Fruit fly (Drosophila melanogaster) whole organism, embryonic: ENCODE results near the gene fwd.

Experiments
- Bgb ChIP-seq: fragments of 200-800 bp; sonication (Bioruptor generic); IDR thresholded peaks from 2 replicates; pipeline ENCODE4 v1.3.6; 2022; ENCODE audit warnings: missing biosample characterization, missing genetic modification characterization; ENCODE audit not compliant: partially characterized antibody
- Blimp-1 ChIP-seq: fragments of 200-800 bp; sonication (Bioruptor generic); optimal IDR thresholded peaks from 3 replicates; lab custom pipeline; 2018; ENCODE audit warnings: missing biosample characterization, missing genetic modification characterization, mild to moderate bottlenecking, moderate library complexity, missing genetic modification reagents
- CG10321 ChIP-seq: fragments of 200-800 bp; sonication (Bioruptor generic); IDR thresholded peaks from 2 replicates; pipeline ENCODE4 v1.3.6; 2022; ENCODE audit warnings: missing biosample characterization, missing genetic modification characterization
- CG10462 ChIP-seq: fragments of 200-800 bp; sonication (Bioruptor generic); optimal IDR thresholded peaks from 2 replicates; lab custom pipeline; 2016; ENCODE audit warnings: missing biosample characterization, missing genetic modification characterization
- CG10979 ChIP-seq: fragments of 200-800 bp; sonication (Bioruptor generic); optimal IDR thresholded peaks from 2 replicates; lab custom pipeline; 2018; ENCODE audit warnings: missing biosample characterization, mild to moderate bottlenecking, missing genetic modification characterization, moderate library complexity
- CG11695 ChIP-seq: fragments of 200-800 bp; sonication (Bioruptor generic); IDR thresholded peaks from 3 replicates; pipeline ENCODE4 v1.3.6; 2022; ENCODE audit warnings: missing biosample characterization, missing genetic modification characterization
- CG12104 ChIP-seq: fragments of 200-800 bp; sonication (Bioruptor generic); optimal IDR thresholded peaks from 3 replicates; lab custom pipeline; 2016; ENCODE audit warnings: missing biosample characterization, missing genetic modification characterization
- CG13624 ChIP-seq: fragments of 200-800 bp; sonication (Bioruptor generic); optimal IDR thresholded peaks from 2 replicates; lab custom pipeline; 2016; ENCODE audit warnings: missing biosample characterization, missing genetic modification characterization
- CG14014 ChIP-seq: fragments of 200-800 bp; sonication (Bioruptor generic); IDR thresholded peaks from 2 replicates; pipeline ENCODE4 v1.3.6; 2022; ENCODE audit warnings: missing biosample characterization, missing genetic modification characterization
- CG14050 ChIP-seq: fragments of 200-800 bp; sonication (Bioruptor generic); IDR thresholded peaks from 3 replicates; pipeline ENCODE4 v1.3.6; 2022; ENCODE audit warnings: missing biosample characterization, missing genetic modification characterization
- CG15011 ChIP-seq: fragments of 200-800 bp; sonication (Bioruptor generic); optimal IDR thresholded peaks from 3 replicates; lab custom pipeline; 2018; ENCODE audit warnings: missing biosample characterization, mild to moderate bottlenecking, missing genetic modification characterization
- CG15601 ChIP-seq: fragments of 200-800 bp; sonication (Bioruptor generic); optimal IDR thresholded peaks from 3 replicates; lab custom pipeline; 2019; ENCODE audit warnings: missing biosample characterization, mild to moderate bottlenecking, missing genetic modification characterization, moderate library complexity
- CG15696 ChIP-seq: fragments of 200-800 bp; sonication (Bioruptor generic); optimal IDR thresholded peaks from 2 replicates; lab custom pipeline; 2019; ENCODE audit warnings: missing biosample characterization, mild to moderate bottlenecking, missing genetic modification characterization, moderate library complexity
- CG16813 ChIP-seq: fragments of 200-800 bp; sonication (Bioruptor generic); IDR thresholded peaks from 3 replicates; pipeline ENCODE4 v1.3.6; 2022; ENCODE audit warnings: missing biosample characterization, missing genetic modification characterization; ENCODE audit not compliant: partially characterized antibody
- CG2202 ChIP-seq: fragments of 200-800 bp; sonication (Bioruptor generic); optimal IDR thresholded peaks from 2 replicates; lab custom pipeline; 2018; ENCODE audit warnings: missing biosample characterization, mild to moderate bottlenecking, missing genetic modification characterization
- CG2712 ChIP-seq: fragments of 200-800 bp; optimal IDR thresholded peaks from 3 replicates; lab custom pipeline; 2019; ENCODE audit warnings: missing biosample characterization, mild to moderate bottlenecking, missing genetic modification characterization, moderate library complexity
- CG31441 ChIP-seq: fragments of 200-800 bp; sonication (Bioruptor generic); IDR thresholded peaks from 2 replicates; pipeline ENCODE4 v1.3.6; 2022; ENCODE audit warnings: missing biosample characterization, missing genetic modification characterization
- CG3407 ChIP-seq: fragments of 200-800 bp; sonication (Bioruptor generic); optimal IDR thresholded peaks from 2 replicates; lab custom pipeline; 2018; ENCODE audit warnings: missing biosample characterization, mild to moderate bottlenecking, missing genetic modification characterization
- CG3838 ChIP-seq: fragments of 200-800 bp; sonication (Bioruptor generic); optimal IDR thresholded peaks from 3 replicates; lab custom pipeline; 2016; ENCODE audit warnings: missing biosample characterization, missing genetic modification characterization
- CG6654 ChIP-seq: fragments of 200-800 bp; sonication (Bioruptor generic); optimal IDR thresholded peaks from 2 replicates; lab custom pipeline; 2017; ENCODE audit warnings: missing biosample characterization, mild to moderate bottlenecking, missing genetic modification characterization
- CG7987 ChIP-seq: fragments of 200-800 bp; sonication (Bioruptor generic); optimal IDR thresholded peaks from 2 replicates; lab custom pipeline; 2018; ENCODE audit warnings: missing biosample characterization, mild to moderate bottlenecking, missing genetic modification characterization, moderate library complexity
- CG9932 ChIP-seq: fragments of 200-800 bp; sonication (Bioruptor generic); IDR thresholded peaks from 2 replicates; pipeline ENCODE4 v1.3.6; 2022; ENCODE audit warnings: missing biosample characterization, missing genetic modification characterization
- Deaf1 ChIP-seq: fragments of 200-800 bp; optimal IDR thresholded peaks from 3 replicates; lab custom pipeline; 2019; ENCODE audit warnings: missing biosample characterization, mild to moderate bottlenecking, missing genetic modification characterization, moderate library complexity
- H15 ChIP-seq: fragments of 200-800 bp; sonication (Bioruptor generic); IDR thresholded peaks from 3 replicates; pipeline ENCODE4 v1.3.6; 2022; ENCODE audit warnings: missing biosample characterization, missing genetic modification characterization
- HLH4C ChIP-seq: fragments of 200-800 bp; sonication (Bioruptor generic); IDR thresholded peaks from 3 replicates; pipeline ENCODE4 v1.3.6; 2022; ENCODE audit warnings: missing biosample characterization, missing genetic modification characterization; ENCODE audit not compliant: partially characterized antibody
- Lim3 ChIP-seq: fragments of 200-800 bp; sonication (Bioruptor generic); IDR thresholded peaks from 2 replicates; pipeline ENCODE4 v1.3.6; 2022; ENCODE audit warnings: missing biosample characterization, missing genetic modification characterization
- MESR4 ChIP-seq: fragments of 200-800 bp; sonication (Bioruptor generic); optimal IDR thresholded peaks from 2 replicates; lab custom pipeline; 2018; ENCODE audit warnings: missing biosample characterization, mild to moderate bottlenecking, missing genetic modification characterization, moderate library complexity
- Neu2 ChIP-seq: fragments of 200-800 bp; sonication (Bioruptor generic); optimal IDR thresholded peaks from 3 replicates; lab custom pipeline; 2016; ENCODE audit warnings: missing biosample characterization, missing genetic modification characterization, borderline replicate concordance
- Nf-YC ChIP-seq: fragments of 200-800 bp; optimal IDR thresholded peaks from 3 replicates; lab custom pipeline; 2019; ENCODE audit warnings: missing biosample characterization, mild to moderate bottlenecking, missing genetic modification characterization, moderate library complexity
- Oaz ChIP-seq: fragments of 200-800 bp; sonication (Bioruptor generic); IDR thresholded peaks from 2 replicates; pipeline ENCODE4 v1.3.6; 2022; ENCODE audit warnings: missing biosample characterization, missing genetic modification characterization
- Spps ChIP-seq: fragments of 200-800 bp; sonication (Bioruptor generic); optimal IDR thresholded peaks from 2 replicates; lab custom pipeline; 2018; ENCODE audit warnings: missing biosample characterization, mild to moderate bottlenecking, missing genetic modification characterization
- Ssrp ChIP-seq: fragments of 200-800 bp; sonication (Bioruptor generic); optimal IDR thresholded peaks from 2 replicates; lab custom pipeline; 2018; ENCODE audit warnings: missing biosample characterization, mild to moderate bottlenecking, missing genetic modification characterization, moderate library complexity
- ase ChIP-seq: fragments of 200-800 bp; sonication (Bioruptor generic); IDR thresholded peaks from 3 replicates; pipeline ENCODE4 v1.3.6; 2022; ENCODE audit warnings: missing biosample characterization, missing genetic modification characterization
- cas ChIP-seq: fragments of 200-800 bp; sonication (Bioruptor generic); IDR thresholded peaks from 2 replicates; pipeline ENCODE4 v1.3.6; 2022; ENCODE audit warnings: missing biosample characterization, missing genetic modification characterization
- exex ChIP-seq: fragments of 200-800 bp; sonication (Bioruptor generic); optimal IDR thresholded peaks from 4 replicates; lab custom pipeline; 2018; ENCODE audit warnings: missing biosample characterization, mild to moderate bottlenecking, missing genetic modification characterization, moderate library complexity
- eyg ChIP-seq: fragments of 200-800 bp; sonication (Bioruptor generic); optimal IDR thresholded peaks from 3 replicates; lab custom pipeline; 2016; ENCODE audit warnings: missing biosample characterization, missing genetic modification characterization
- hkb ChIP-seq, 2 experiments: fragments of 200-800 bp in 1 of 2; fragments of >200 bp in 1 of 2; sonication (Bioruptor generic) in 1 of 2; IDR thresholded peaks in 1 of 2; optimal IDR thresholded peaks in 1 of 2; 2 replicates each; pipeline versions ENCODE4 v1.3.6 to Lab custom; 2017 to 2022; ENCODE audit warnings: missing biosample characterization in 1 of 2, missing genetic modification characterization in 1 of 2
- insv ChIP-seq, 2 experiments: fragments of 200-800 bp; sonication (Bioruptor generic); optimal IDR thresholded peaks; 3 replicates each; lab custom pipeline; 2016 to 2018; ENCODE audit warnings: missing biosample characterization in 2 of 2, missing genetic modification characterization in 2 of 2
- nerfin-1 ChIP-seq: fragments of 200-800 bp; sonication (Bioruptor generic); optimal IDR thresholded peaks from 3 replicates; lab custom pipeline; 2019; ENCODE audit warnings: missing biosample characterization, mild to moderate bottlenecking, missing genetic modification characterization, moderate library complexity
- p53 ChIP-seq: fragments of 200-800 bp; sonication (Bioruptor generic); optimal IDR thresholded peaks from 2 replicates; lab custom pipeline; 2016; ENCODE audit warnings: missing biosample characterization, missing genetic modification characterization
- pho ChIP-seq: fragments of 200-800 bp; sonication (Bioruptor generic); optimal IDR thresholded peaks from 2 replicates; lab custom pipeline; 2016; ENCODE audit warnings: missing biosample characterization, missing genetic modification characterization
- phol ChIP-seq: fragments of 200-800 bp; sonication (Bioruptor generic); optimal IDR thresholded peaks from 3 replicates; lab custom pipeline; 2018; ENCODE audit warnings: missing biosample characterization, mild to moderate bottlenecking, missing genetic modification characterization, moderate library complexity
- pum ChIP-seq: fragments of 200-800 bp; sonication (Bioruptor generic); optimal IDR thresholded peaks from 2 replicates; lab custom pipeline; 2016; ENCODE audit warnings: missing biosample characterization, missing genetic modification characterization
- rib ChIP-seq: fragments of 200-800 bp; sonication (Bioruptor generic); IDR thresholded peaks from 2 replicates; pipeline ENCODE4 v1.3.6; 2022; ENCODE audit warnings: missing biosample characterization, missing genetic modification characterization
- row ChIP-seq: fragments of 200-800 bp; sonication (Bioruptor generic); IDR thresholded peaks from 3 replicates; pipeline ENCODE4 v1.3.6; 2022; ENCODE audit warnings: missing biosample characterization, missing genetic modification characterization
- twi ChIP-seq: fragments of 200-800 bp; optimal IDR thresholded peaks from 2 replicates; lab custom pipeline; 2019; ENCODE audit warnings: missing biosample characterization, mild to moderate bottlenecking, missing genetic modification characterization, moderate library complexity
- tx ChIP-seq: fragments of 200-800 bp; sonication (Bioruptor generic); optimal IDR thresholded peaks from 2 replicates; lab custom pipeline; 2016; ENCODE audit warnings: missing biosample characterization, missing genetic modification characterization
- wdn ChIP-seq: fragments of 200-800 bp; sonication (Bioruptor generic); IDR thresholded peaks from 2 replicates; pipeline ENCODE4 v1.3.6; 2022; ENCODE audit warnings: missing biosample characterization, missing genetic modification characterization
- wek ChIP-seq: fragments of 200-800 bp; sonication (Bioruptor generic); optimal IDR thresholded peaks from 3 replicates; lab custom pipeline; 2018; ENCODE audit warnings: missing biosample characterization, mild to moderate bottlenecking, missing genetic modification characterization, moderate library complexity

Gene fwd

DNA sequence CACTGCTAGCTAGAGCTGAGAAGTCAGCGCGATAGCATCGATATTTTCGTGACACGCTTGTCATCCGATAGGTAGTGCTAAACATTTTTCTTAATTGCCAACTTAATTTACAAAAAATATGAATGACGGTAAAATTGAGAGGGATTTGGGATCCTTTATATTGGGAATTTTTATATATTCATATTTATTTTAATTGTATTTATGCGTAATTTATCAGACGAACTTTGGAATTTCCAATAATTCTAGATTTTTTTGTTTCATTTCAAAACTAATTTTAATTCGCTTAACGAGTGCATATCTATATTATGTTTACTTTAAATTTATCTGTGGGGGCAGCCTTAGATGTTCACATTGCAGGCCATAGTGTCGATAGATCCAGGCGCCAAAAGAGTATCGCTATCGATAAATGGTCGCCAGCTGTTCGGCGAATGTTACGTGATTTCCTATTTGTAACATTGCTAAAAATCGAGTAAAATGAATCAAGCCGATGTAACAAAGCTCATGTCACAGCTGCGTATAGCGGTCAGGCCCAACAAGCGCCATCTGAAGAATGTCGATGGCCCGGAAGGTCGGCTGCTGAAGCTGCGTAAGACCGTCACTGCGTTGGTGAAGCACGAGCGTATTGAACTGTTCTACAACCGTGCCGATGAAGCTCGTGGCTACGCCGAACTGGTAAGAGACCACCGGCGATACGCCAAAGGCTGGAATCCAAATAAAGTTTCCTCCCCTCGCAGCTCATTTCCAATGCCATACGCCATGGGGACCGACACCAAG lies 55.1 kb downstream of the fwd start, which contains the start of the genes Tudor-SN and mRpL17 (continued):
- TF ChIP-seq exex (tag; lab: Kevin White, UChicago) (peak; percentile 36), hkb (optimal IDR thresholded peaks at IDR 0.05; lab: Kevin White, UChicago) (no peak), hkb (GFP tag; IDR thresholded peaks at IDR 0.05; lab: Robert Waterston, UW) (no peak), CG6654 (GFP tag; lab: Kevin White, UChicago) (no peak), CG14014 (GFP tag; lab: Robert Waterston, UW) (no peak), CG2712 (tag; lab: Kevin White, UChicago) (peak; percentile 69), twi (tag; lab: Kevin White, UChicago) (no peak), HLH4C (peak; percentile 98), CG14050 (GFP tag; lab: Robert Waterston, UW) (no peak), CG11695 (no peak), Spps (tag; lab: Kevin White, UChicago) (no peak), H15 (GFP tag; lab: Robert Waterston, UW) (no peak), CG13624 (GFP tag; lab: Kevin White, UChicago) (no peak), CG3838 (GFP tag; lab: Kevin White, UChicago) (no peak), nerfin-1 (peak; percentile 37), CG31441 (peak; percentile 57; the same call in 1 of the 2 replicates), Neu2 (GFP tag; lab: Kevin White, UChicago) (no peak), CG12104 (peak; percentile 20), Ssrp (tag; lab: Kevin White, UChicago) (peak; percentile 8), eyg (GFP tag; lab: Kevin White, UChicago) (no peak), CG9932 (GFP tag; lab: Robert Waterston, UW) (peak; percentile 85), CG10462 (GFP tag; lab: Kevin White, UChicago) (peak; percentile 38), CG7987 (GFP tag; lab: Kevin White, UChicago) (no peak), Bgb (GFP tag; lab: Robert Waterston, UW) (peak; percentile 98), row (GFP tag; lab: Robert Waterston, UW) (peak; percentile 78), CG15011 (GFP tag; lab: Kevin White, UChicago) (no peak), CG10979 (peak; percentile 23), cas (GFP tag; lab: Robert Waterston, UW) (no peak), Oaz (GFP tag; lab: Robert Waterston, UW) (no peak), wek (GFP tag; lab: Kevin White, UChicago) (no peak), rib (GFP tag; lab: Robert Waterston, UW) (no peak), pho (no peak), Blimp-1 (GFP tag; lab: Kevin White, UChicago) (no peak), Nf-YC (tag; lab: Kevin White, UChicago) (peak; percentile 57), ase (GFP tag; lab: Robert Waterston, UW) (no peak), MESR4 (GFP tag; lab: Kevin White, UChicago) (peak; percentile 77), CG16813 (peak; percentile 98), CG15696 (tag; lab: Kevin White, UChicago) (peak; percentile 40), Lim3 (no peak), CG3407 (GFP tag; lab: Kevin White, UChicago) (no peak), tx (GFP tag; lab: Kevin White, UChicago) (no peak), Deaf1 (tag; lab: Kevin White, UChicago) (peak; percentile 58), CG15601 (peak; percentile 25), CG10321 (no peak), pum (no peak), CG2202 (no peak), phol (tag; lab: Kevin White, UChicago) (peak; percentile 67), p53 (GFP tag; lab: Kevin White, UChicago) (no peak), wdn (no peak), insv (GFP tag; optimal IDR thresholded peaks at IDR 0.05; lab: Kevin White, UChicago) (no peak)
